Fruit fly (Drosophila melanogaster) ovary, adult (tissue): Measurements from ENCODE around the gene CG14154.

Experiments
- CG17801 ChIP-seq: fragments of 200-800 bp; optimal IDR thresholded peaks from 2 replicates; lab custom pipeline; 2019; ENCODE audit warnings: missing biosample characterization, mild to moderate bottlenecking, missing genetic modification characterization, moderate library complexity; ENCODE audit not compliant: partially characterized antibody

Gene CG14154

DNA sequence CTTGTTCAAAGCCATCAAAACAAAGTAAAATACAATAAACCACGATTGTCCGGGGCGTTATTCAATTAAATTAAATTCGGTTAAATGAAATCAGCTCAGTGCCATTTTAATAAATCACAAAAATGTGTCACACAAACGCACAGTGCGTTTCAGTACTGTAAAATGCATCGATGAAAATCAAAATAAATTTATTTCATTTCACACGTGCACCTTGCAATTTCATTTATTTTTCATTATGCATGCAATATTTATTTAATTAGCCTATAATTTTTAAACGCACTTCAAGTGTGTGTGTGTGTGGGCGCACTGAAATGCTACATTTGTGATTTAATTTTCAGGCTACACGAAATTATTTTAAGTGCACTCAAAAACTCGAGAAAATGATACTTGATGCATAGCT lies 12.8 kb downstream of the CG14154 start:
- TF ChIP-seq CG17801: no peak

DNA sequence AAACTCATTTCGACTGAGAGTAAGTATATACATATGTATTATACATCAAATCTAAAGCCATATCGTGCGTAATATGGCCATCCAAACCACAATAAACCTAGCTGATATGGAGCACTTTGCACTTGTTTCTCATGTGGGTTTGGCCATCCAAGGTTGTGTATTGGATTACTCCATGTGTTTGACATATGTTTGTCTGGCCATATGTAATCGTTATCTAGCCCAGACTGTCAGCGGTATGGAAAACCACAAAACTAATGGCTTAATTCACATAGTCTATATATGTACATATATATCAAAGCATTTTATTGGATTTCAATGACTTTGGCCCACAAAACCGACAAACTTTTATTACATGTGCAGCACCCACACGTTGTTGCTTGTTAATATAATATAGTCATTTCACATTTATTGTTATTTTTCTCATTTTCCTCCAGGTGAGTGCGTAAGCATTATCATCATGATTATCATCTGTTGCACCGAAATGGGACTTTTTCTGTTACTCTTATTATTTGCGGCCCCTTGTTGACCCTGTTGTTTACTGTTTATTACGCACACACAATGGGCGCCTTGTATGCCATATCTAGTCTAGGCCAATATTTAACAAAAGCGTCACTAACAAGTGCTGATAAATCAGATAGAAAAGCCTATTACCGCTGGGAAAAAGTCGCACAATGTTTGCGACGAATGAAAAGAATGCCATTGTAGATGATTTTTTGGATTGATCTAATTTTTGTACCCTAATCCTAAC lies 14.9 kb downstream of the CG14154 start:
- no peak for TF ChIP-seq CG17801

DNA sequence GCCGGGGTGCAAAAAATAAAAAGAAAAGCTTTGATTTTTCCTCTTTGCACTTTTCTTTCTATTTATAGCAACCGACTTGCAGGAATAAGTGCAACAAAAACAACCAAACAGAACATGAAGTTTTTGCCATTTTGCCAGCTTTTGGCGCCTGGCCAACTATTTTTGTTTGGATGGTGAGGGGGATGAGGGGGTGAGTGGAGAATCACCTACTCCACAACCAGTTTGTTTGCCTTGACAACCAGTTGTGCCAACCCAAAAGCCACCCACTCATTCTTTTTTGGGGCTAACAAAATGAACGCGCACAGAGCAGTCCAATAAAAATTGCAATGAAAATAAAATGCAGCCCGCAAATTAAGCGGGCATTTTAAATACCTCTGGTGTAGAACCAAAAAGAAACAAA lies 15.6 kb downstream of the CG14154 start:
- TF ChIP-seq CG17801: no peak

DNA sequence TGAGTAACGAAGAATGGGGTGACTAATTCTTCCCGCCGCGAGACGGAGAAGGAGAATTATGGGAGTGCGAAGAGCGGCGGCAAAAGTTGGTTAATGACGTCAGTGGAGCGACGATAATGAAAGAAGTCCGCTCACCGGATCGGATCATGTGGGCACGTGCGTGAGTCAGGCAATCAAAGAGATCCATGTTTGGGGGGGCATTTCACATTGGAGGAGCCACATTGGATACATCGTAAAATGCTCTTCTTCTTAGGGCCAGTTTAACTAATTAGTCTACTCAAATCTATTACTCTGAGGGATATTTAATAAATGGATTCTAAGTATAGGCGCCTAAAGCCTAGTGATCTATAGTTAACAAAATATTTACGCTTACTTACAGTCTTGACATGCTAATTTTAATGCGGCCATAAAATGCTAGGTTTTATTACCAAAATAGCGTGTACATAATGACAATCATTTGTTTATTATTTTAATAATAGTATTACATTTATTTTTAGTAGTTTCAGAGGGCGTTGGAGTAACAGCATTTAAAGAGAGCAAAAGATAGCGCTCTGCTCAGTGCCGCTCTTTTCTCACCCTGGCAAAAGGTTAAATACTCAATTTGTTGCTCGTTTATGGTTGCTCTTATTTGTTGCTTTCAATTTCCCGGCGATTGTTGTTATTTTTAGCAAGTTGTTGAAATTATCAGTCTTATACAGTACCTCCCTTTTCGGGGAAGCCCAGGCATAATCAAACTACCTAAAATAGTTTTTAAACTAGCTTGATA lies 16.9 kb downstream of the CG14154 start:
- TF ChIP-seq CG17801: no peak

DNA sequence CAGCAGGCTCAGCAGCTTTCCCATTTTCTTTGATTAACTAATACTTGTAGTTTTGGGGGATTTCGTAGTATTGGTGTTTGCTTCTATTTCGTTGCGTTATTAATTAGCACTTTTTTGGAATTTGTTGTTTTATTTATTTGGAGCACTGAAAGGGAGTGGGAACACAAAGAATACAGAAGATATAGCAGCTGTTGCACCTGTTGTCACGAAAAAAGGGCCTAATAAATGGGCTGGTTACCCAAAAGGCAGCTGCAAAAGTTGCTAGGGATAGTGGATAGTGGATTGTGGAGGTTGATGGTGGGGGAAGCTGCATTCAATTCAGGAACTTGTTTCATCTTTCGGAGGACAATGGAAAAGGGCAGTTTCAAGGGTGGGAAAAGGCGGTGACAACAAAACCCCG lies 17.8 kb downstream of the CG14154 start:
- TF ChIP-seq CG17801: no peak

DNA sequence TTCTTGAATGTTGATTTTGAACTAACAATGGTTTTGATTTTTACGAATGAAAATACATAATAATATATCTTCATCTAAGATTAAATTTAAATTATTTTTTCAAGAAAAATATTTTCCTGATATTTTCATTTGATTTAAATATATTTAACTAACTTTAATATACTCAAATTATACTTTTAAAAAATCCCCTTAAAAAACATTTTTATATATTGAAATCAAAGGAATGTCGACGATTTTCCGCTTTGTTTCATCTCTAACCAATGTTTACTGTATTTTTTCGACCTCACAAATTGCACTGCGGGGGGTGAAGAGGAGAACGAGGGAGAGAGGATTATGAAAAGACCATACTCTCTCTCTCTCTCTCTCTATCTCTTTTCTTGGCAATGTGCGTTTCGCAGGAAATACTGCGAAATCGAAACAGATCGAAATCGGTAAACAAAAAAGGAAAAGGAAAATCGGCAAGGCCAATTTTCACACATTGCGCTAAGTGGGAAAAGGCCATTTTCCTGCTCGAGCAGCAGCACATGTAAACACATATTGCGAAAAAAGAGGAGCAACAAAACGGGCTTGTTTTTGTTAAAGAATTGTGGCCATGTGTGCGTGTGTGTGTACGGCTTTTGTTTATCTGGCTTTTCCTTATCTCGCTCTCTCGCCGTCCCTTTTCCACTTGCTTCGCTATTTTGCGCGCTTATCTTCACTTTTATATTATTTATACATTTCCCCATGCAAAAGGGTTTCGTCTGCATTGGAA lies 18.5 kb downstream of the CG14154 start:
- TF ChIP-seq CG17801: no peak

DNA sequence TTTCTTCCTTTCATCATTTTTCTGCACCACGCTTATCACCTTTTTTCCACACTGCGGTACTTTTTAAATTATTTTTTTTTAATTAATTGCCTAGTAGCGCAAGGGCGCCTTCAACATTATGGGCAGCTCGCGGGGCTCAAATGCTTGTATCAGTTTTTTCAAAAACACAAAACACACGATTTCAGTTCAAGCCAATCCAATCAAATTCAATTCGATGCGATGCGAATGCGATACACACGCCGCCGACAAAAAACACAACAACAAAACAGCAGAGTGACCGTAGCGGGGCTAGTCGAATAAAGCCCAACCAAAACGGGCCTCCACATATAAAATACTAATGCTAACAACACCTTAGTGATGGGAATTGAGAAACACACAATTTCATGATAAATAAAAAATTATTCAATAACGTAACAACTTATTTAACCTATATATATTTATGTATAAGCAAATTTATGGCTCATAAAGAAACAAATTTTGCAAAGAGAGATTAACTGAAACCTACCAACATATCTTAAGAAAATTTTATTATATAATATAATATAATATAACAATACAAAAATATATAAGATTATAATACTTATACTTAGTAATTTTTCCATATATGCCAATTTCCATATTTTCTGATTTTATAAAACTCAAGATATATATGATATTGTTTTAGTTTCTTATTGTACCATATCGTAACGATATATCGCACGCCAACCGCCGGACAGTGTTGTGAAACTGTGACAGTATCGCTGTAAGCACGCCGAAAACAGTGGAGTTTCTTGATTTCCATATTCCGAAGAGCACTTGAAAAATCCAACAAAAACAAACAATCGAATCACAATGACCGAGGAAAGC lies 19.3 kb downstream of the CG14154 start, which contains the start of the genes CG32066 and CG8003:
TSS of gene CG32066 (minus strand) at position 270 of the 846 bp plus-strand sequence.
TSS of gene CG8003 (plus strand) at position 732 of the 846 bp plus-strand sequence.
- peak; percentile 53 for TF ChIP-seq CG17801

DNA sequence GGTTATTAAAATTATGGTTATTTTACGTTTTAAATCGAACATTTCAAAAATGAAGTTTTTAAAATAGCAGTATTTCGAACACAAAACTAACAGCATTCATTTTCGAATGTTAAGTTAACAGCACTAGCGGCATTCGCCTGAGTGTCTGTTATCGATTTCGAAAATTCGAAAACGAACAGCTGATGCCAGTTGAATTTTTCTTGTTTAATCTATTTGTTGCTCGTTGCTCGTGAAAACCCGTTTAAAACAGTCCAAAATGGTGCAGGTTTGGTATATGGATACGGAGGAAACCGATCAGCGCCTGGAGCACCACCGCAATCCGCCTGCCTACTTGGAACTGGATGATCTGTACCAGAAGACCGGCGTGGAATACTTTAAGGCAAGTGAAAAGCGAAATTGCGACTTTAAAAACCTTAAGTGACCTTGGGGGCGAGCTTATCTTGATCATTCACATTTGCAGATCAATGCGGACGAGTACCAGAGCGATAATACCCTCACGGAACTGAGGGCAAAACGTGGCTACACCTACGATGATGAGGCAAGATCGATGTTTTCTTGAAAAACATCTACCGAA lies 21.6 kb downstream of the CG14154 start, which contains the start of gene Adi1:
TSS of gene Adi1 (plus strand) at position 187 of the 574 bp plus-strand sequence.
- TF ChIP-seq CG17801: no peak

DNA sequence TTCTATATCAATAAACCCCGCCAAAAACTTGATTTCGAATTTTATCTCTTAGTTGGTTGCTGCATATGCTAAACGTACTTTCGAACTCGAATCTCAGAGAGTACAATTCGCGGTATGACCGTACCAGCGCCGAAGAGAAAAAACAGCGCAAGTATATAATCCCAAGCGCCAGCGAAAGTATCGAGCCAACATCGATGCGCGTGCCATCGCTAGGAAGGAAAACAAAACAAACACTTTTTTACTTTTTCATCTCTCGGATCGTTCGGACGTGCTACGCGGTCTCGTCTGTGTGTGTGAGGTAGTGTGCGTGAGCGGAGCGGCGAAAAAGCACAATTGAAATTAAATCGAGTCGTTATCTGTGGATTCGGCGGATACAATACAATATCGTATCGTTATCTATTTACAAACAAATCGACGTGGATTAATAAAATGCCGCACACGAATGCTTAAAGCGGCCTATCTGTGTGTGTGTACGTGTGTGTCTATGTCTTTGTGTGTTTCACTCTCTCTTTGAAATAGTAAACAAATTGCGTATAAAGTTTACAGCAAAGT lies 22.9 kb downstream of the CG14154 start, which contains the start of gene simj:
TSS of gene simj (plus strand) at position 229 of the 552 bp plus-strand sequence.
- peak; percentile 79 for TF ChIP-seq CG17801

DNA sequence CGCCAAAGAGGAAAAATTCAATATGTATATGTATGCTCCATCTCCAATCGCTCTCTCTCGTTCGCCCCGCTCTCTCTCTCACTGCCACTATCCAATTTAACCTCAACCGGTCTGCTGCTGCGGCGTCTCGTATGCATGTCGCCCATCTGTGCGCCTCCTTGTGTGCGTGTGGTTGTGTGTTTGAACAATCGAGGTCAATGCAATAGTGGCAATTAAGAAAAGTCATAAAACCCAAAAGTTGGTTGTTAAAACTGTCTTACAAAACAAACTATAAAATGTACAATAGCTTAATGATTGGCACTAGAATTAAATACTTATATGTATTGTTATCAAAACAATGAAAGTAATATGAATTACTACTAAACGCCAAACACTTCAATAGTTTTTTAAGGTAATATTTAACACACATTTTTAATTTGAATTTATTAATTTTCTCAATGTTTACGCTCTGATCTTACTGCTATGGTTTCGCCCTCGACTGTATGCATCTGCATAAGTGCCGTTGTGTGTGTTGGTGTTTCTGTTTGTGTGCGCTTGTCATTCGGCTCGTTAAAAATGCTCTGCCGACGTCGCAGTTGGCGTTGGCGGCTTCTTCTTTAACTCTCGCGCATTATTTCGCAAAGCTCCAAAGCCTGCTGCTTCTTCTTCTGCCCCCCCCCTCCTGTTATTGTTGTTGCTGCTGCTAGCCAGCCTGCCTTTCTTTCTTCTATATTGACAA lies 23.9 kb downstream of the CG14154 start:
- peak; percentile 98 for TF ChIP-seq CG17801

DNA sequence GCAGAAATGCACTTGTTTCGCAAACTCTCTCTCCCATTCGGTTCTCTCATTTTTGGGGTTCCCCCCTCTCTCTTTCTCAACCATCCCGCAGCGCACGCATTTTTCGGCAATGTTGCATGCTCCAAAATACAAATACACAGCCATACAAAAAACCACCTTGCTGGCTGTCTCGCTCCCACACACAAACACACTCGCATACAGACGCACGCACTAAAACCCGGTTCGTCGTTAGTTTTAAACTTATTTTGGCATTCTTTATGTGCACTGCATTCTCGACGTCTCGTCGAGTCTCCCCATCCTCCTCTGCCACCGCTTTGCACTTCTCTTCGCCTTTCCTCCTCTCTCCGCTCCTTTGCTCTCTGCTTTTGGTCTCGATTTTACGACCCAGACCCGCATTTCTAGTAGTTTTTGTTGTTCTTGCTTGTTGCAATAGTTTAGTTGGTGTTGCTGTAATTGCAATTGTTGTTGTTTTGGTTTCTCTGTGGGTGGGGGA lies 24.9 kb downstream of the CG14154 start:
- TF ChIP-seq CG17801: no peak

DNA sequence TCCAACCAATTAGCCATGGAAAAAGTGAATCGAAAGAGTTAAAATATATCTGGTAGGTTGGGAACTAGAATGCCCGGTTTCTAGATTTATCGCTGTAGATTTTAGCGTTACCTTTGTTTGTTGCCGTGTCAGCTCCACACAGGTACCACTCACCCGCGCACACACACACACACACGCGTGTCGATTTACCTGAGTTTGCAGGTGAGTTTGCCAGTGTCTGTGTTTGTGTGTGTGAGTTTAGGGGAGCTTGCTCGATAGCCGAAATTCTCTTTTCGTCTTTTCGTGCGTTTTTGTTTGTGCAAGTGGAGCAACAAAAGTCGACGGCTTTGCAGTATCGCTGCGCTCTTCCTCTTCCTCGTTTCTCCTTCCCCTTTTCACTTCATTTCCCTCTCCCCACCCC lies 25.7 kb downstream of the CG14154 start:
- TF ChIP-seq CG17801: no peak

DNA sequence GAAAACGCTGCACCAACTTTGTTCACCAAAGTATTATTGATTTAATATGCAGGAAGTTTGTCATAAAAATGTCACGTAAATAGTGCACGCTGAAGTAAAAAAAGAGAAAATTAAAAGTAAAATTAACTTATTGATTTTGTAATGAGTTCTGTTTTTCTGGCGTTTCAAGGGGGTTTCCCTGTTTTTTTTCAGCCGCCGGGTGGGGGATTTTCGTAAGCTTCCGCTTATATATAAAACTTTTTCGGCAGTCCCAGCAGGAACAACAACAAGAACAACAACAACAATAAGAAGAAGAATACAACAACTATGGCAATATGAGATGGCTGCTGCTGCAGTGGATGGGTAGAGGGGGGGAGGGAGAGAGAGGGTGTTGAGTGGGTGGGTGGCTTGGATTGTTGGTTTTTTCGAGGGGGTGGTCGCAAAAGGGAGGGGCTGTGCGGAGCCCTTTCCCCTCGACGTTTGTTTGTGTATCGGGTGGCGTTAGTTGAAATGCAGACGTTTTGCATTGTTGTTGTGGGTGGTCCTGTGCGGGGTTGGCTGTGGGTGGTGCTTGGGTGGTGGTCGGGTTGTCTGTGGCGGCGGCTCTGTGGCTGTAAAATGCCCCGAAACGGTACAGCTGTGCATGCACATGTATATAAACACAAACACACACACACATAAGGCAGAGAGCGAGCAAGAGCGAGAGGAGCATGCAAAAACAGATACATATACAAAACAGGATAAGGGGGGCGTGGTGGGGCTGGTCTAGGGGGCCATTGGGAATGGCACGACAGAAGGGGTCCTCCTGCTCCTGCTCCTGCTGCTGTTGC lies 28.1 kb downstream of the CG14154 start:
- no peak for TF ChIP-seq CG17801
